Worm (Caenorhabditis elegans) whole organism, young adult: ENCODE measurements around the gene Y51H7BR.4.
A peak's percentile ranks its signal among the peaks of the same experiment; 100 is the strongest.

Source experiments
- B0019.2 ChIP-seq: fragments of 200-800 bp; sonication (Bioruptor generic); conservative IDR thresholded peaks from 2 replicates; pipeline ENCODE4 v1.3.6; 2022; ENCODE audit warnings: missing genetic modification reagents, missing genetic modification characterization, missing compliant biosample characterization
- C06A6.2 ChIP-seq: fragments of 200-800 bp; sonication (Bioruptor generic); conservative IDR thresholded peaks from 2 replicates; pipeline ENCODE4 v1.3.6; 2022; ENCODE audit warnings: missing genetic modification characterization, missing compliant biosample characterization
- C17E4.6 ChIP-seq: fragments of 200-800 bp; sonication (Bioruptor generic); IDR thresholded peaks from 2 replicates; pipeline ENCODE4 v1.3.6; 2022; ENCODE audit warnings: missing genetic modification reagents, missing genetic modification characterization, missing compliant biosample characterization
- D2030.7 ChIP-seq: fragments of 200-800 bp; sonication (Bioruptor generic); IDR thresholded peaks from 2 replicates; pipeline ENCODE4 v1.3.6; 2022; ENCODE audit warnings: missing genetic modification reagents, missing genetic modification characterization, missing compliant biosample characterization
- F55B11.4 ChIP-seq: sonication (generic microtip); optimal IDR thresholded peaks from 2 replicates; lab custom pipeline; 2016; ENCODE audit warnings: missing compliant biosample characterization, missing genetic modification characterization, borderline replicate concordance; ENCODE audit not compliant: insufficient read depth
- K11D2.4 ChIP-seq: fragments of 200-800 bp; sonication (Bioruptor generic); IDR thresholded peaks from 2 replicates; pipeline ENCODE4 v1.3.6; 2022; ENCODE audit warnings: missing genetic modification reagents, missing genetic modification characterization, missing compliant biosample characterization
- K12H6.12 ChIP-seq: fragments of 200-800 bp; sonication (Bioruptor generic); optimal IDR thresholded peaks from 2 replicates; lab custom pipeline; 2018; ENCODE audit warnings: mild to moderate bottlenecking, missing genetic modification characterization, missing compliant biosample characterization
- Y67H2A.10 ChIP-seq: fragments of 200-800 bp; sonication (Bioruptor generic); conservative IDR thresholded peaks from 2 replicates; pipeline ENCODE4 v1.3.6; 2022; ENCODE audit warnings: missing genetic modification reagents, missing genetic modification characterization, missing compliant biosample characterization
- Y79H2A.3 ChIP-seq: fragments of 200-800 bp; sonication (Bioruptor generic); conservative IDR thresholded peaks from 2 replicates; pipeline ENCODE4 v1.3.6; 2022; ENCODE audit warnings: missing genetic modification reagents, missing genetic modification characterization, missing compliant biosample characterization
- akir-1 ChIP-seq: fragments of 200-800 bp; sonication (Bioruptor generic); optimal IDR thresholded peaks from 2 replicates; lab custom pipeline; 2018; ENCODE audit warnings: mild to moderate bottlenecking, missing genetic modification characterization, moderate library complexity, missing compliant biosample characterization
- aptf-2 ChIP-seq: fragments of 200-800 bp; sonication (Bioruptor generic); conservative IDR thresholded peaks from 2 replicates; pipeline ENCODE4 v1.3.6; 2022; ENCODE audit warnings: missing genetic modification reagents, missing genetic modification characterization, missing compliant biosample characterization
- attf-5 ChIP-seq: fragments of 200-800 bp; sonication (Bioruptor generic); optimal IDR thresholded peaks from 2 replicates; lab custom pipeline; 2018; ENCODE audit warnings: mild to moderate bottlenecking, missing genetic modification characterization, missing compliant biosample characterization
- attf-6 ChIP-seq: fragments of 200-800 bp; sonication (Bioruptor generic); IDR thresholded peaks from 2 replicates; pipeline ENCODE4 v1.3.6; 2022; ENCODE audit warnings: missing genetic modification reagents, missing genetic modification characterization, missing compliant biosample characterization
- bed-1 ChIP-seq: fragments of 200-800 bp; sonication (Bioruptor generic); IDR thresholded peaks from 2 replicates; pipeline ENCODE4 v1.3.6; 2022; ENCODE audit warnings: missing genetic modification reagents, missing genetic modification characterization, missing compliant biosample characterization
- cebp-1 ChIP-seq, 2 experiments: fragments of 200-800 bp in 1 of 2; sonication (Bioruptor generic) in 1 of 2; sonication (generic microtip) in 1 of 2; IDR thresholded peaks in 1 of 2; optimal IDR thresholded peaks in 1 of 2; 2 replicates each; pipeline versions ENCODE4 v1.3.6 to Lab custom; 2017 to 2022; ENCODE audit warnings: missing compliant biosample characterization in 2 of 2, missing genetic modification characterization in 2 of 2, mild to moderate bottlenecking in 1 of 2, missing genetic modification reagents in 1 of 2, moderate library complexity in 1 of 2
- cebp-2 ChIP-seq: fragments of 200-800 bp; sonication (Bioruptor generic); IDR thresholded peaks from 2 replicates; pipeline ENCODE4 v1.3.6; 2022; ENCODE audit warnings: missing genetic modification characterization, missing compliant biosample characterization
- ceh-100 ChIP-seq: fragments of 200-800 bp; sonication (Bioruptor generic); IDR thresholded peaks from 2 replicates; pipeline ENCODE4 v1.3.6; 2022; ENCODE audit warnings: missing genetic modification reagents, missing genetic modification characterization, missing compliant biosample characterization
- dox-1 ChIP-seq: fragments of 200-800 bp; sonication (Bioruptor generic); IDR thresholded peaks from 2 replicates; pipeline ENCODE4 v1.3.6; 2022; ENCODE audit warnings: missing genetic modification reagents, missing genetic modification characterization, missing compliant biosample characterization
- egl-44 ChIP-seq: fragments of 200-800 bp; sonication (Bioruptor generic); IDR thresholded peaks from 2 replicates; pipeline ENCODE4 v1.3.6; 2022; ENCODE audit warnings: missing genetic modification reagents, missing genetic modification characterization, missing compliant biosample characterization
- lin-35 ChIP-seq, 3 experiments: fragments of 150-350 bp in 2 of 3; sonication (generic microtip) in 1 of 3; optimal IDR thresholded peaks; 2 replicates each; lab custom pipeline; 2014 to 2018; ENCODE audit warnings: missing biosample characterization in 3 of 3, missing genetic modification characterization in 3 of 3, missing genetic modification reagents in 3 of 3
- lin-40 ChIP-seq: sonication (generic microtip); optimal IDR thresholded peaks from 2 replicates; lab custom pipeline; 2016; ENCODE audit warnings: missing genetic modification characterization, mild to moderate bottlenecking, missing compliant biosample characterization, missing genotype, missing genetic modification reagents
- lir-1 ChIP-seq: fragments of 200-800 bp; sonication (Bioruptor generic); conservative IDR thresholded peaks from 2 replicates; pipeline ENCODE4 v1.3.6; 2022; ENCODE audit warnings: missing genetic modification reagents, missing genetic modification characterization, missing compliant biosample characterization
- mcd-1 ChIP-seq: fragments of 200-800 bp; sonication (Bioruptor generic); IDR thresholded peaks from 2 replicates; pipeline ENCODE4 v1.3.6; 2022; ENCODE audit warnings: missing genetic modification reagents, missing genetic modification characterization, missing compliant biosample characterization
- nfya-1 ChIP-seq: sonication (generic microtip); optimal IDR thresholded peaks from 2 replicates; lab custom pipeline; 2017; ENCODE audit warnings: antibody characterized with exemption, missing compliant biosample characterization, missing genetic modification characterization, borderline replicate concordance; ENCODE audit not compliant: insufficient read depth
- nhr-179 ChIP-seq: sonication (generic microtip); optimal IDR thresholded peaks from 2 replicates; lab custom pipeline; 2016; ENCODE audit warnings: mild to moderate bottlenecking, missing genetic modification characterization, missing compliant biosample characterization
- pbrm-1 ChIP-seq: fragments of 200-800 bp; sonication (Bioruptor generic); IDR thresholded peaks from 2 replicates; pipeline ENCODE4 v1.3.6; 2022; ENCODE audit warnings: missing genetic modification reagents, missing genetic modification characterization, missing compliant biosample characterization
- sdz-38 ChIP-seq: sonication (generic microtip); optimal IDR thresholded peaks from 2 replicates; lab custom pipeline; 2016; ENCODE audit warnings: missing genotype, missing genetic modification characterization, missing compliant biosample characterization
- snpc-1.3 ChIP-seq: sonication (generic microtip); optimal IDR thresholded peaks from 2 replicates; lab custom pipeline; 2017; ENCODE audit warnings: missing genetic modification characterization, mild to moderate bottlenecking, missing compliant biosample characterization, antibody characterized with exemption, moderate library complexity, missing genotype, missing genetic modification reagents; ENCODE audit not compliant: insufficient read depth
- snpc-4 ChIP-seq, 5 experiments: fragments of 150-350 bp in 1 of 5; sonication (generic microtip) in 4 of 5; optimal IDR thresholded peaks; 2 replicates each; lab custom pipeline; 2014 to 2018; ENCODE audit warnings: missing genetic modification characterization in 5 of 5, missing biosample characterization in 3 of 5, antibody characterized with exemption in 2 of 5, mild to moderate bottlenecking in 2 of 5, missing compliant biosample characterization in 2 of 5, missing genotype in 2 of 5, moderate library complexity in 2 of 5, missing genetic modification reagents in 1 of 5
- somi-1 ChIP-seq: fragments of 200-800 bp; sonication (Bioruptor generic); optimal IDR thresholded peaks from 2 replicates; lab custom pipeline; 2018; ENCODE audit warnings: mild to moderate bottlenecking, missing genetic modification characterization, missing compliant biosample characterization
- unc-62 ChIP-seq: fragments of 150-350 bp; optimal IDR thresholded peaks from 2 replicates; lab custom pipeline; 2014; ENCODE audit warnings: missing biosample characterization, missing genetic modification reagents, missing genetic modification characterization
- xnd-1 ChIP-seq: sonication (generic microtip); optimal IDR thresholded peaks from 2 replicates; lab custom pipeline; 2016; ENCODE audit warnings: missing genotype, missing genetic modification reagents, missing genetic modification characterization, missing compliant biosample characterization
- zfh-2 ChIP-seq: fragments of 200-800 bp; sonication (Bioruptor generic); conservative IDR thresholded peaks from 2 replicates; pipeline ENCODE4 v1.3.6; 2022; ENCODE audit warnings: missing genetic modification reagents, missing genetic modification characterization, missing compliant biosample characterization

Y51H7BR.4 gene

ce11 chrII:1501614-1502355 is 27.4 kb upstream of the Y51H7BR.4 start:
- TF ChIP-seq dox-1 (GFP tag; lab: Robert Waterston, UW): 0 out of 2 replicates have a peak, but pooled peaks have one; percentile 7
- peak; percentile 2 for TF ChIP-seq lin-40
- TF ChIP-seq K12H6.12 (tag; lab: Kevin White, UChicago): peak; percentile 54
- TF ChIP-seq lin-35 (GFP tag; optimal IDR thresholded peaks at IDR 0.05; lab: Kevin White, UChicago): no peak
- TF ChIP-seq F55B11.4 (tag; lab: Kevin White, UChicago): no peak
- TF ChIP-seq mcd-1 (GFP tag; lab: Robert Waterston, UW): 0 out of 2 replicates have a peak, but pooled peaks have one; percentile 17
- peak; percentile 84 for TF ChIP-seq somi-1
- TF ChIP-seq zfh-2 (GFP tag; lab: Robert Waterston, UW): peak; percentile 90
- no peak for TF ChIP-seq attf-5 (GFP tag; lab: Kevin White, UChicago)
- 0 out of 2 replicates have a peak, but pooled peaks have one; percentile 14 for TF ChIP-seq cebp-1 (GFP tag; IDR thresholded peaks at IDR 0.05; lab: Robert Waterston, UW)
- TF ChIP-seq cebp-1 (tag; optimal IDR thresholded peaks at IDR 0.05; lab: Kevin White, UChicago): peak; percentile 92

- TF ChIP-seq pbrm-1 (GFP tag; lab: Robert Waterston, UW) (no peak), aptf-2 (GFP tag; lab: Robert Waterston, UW) (no peak), lir-1 (GFP tag; lab: Robert Waterston, UW) (no peak), snpc-4 (GFP tag; optimal IDR thresholded peaks at IDR 0.05; lab: Kevin White, UChicago) (no peak), snpc-4 (tag; optimal IDR thresholded peaks at IDR 0.05; lab: Kevin White, UChicago) (no peak), C17E4.6 (no peak), D2030.7 (GFP tag; lab: Robert Waterston, UW) (no peak), bed-1 (GFP tag; lab: Robert Waterston, UW) (no peak), attf-6 (GFP tag; lab: Robert Waterston, UW) (no peak), egl-44 (GFP tag; lab: Robert Waterston, UW) (no peak), Y79H2A.3 (GFP tag; lab: Robert Waterston, UW) (no peak), K11D2.4 (GFP tag; lab: Robert Waterston, UW) (no peak), C06A6.2 (GFP tag; lab: Robert Waterston, UW) (no peak), nfya-1 (tag; lab: Kevin White, UChicago) (no peak)
Observed at ce11 chrII:1503663-1504062, 25.5 kb upstream of the Y51H7BR.4 start.

- TF ChIP-seq sdz-38: no peak
- no peak for TF ChIP-seq nhr-179
- TF ChIP-seq cebp-2 (GFP tag; lab: Robert Waterston, UW): no peak
- no peak for TF ChIP-seq xnd-1 (tag; lab: Kevin White, UChicago)
- no peak for TF ChIP-seq lin-35 (GFP tag; optimal IDR thresholded peaks at IDR 0.05; lab: Kevin White, UChicago)
- no peak for TF ChIP-seq ceh-100 (GFP tag; lab: Robert Waterston, UW)
- no peak for TF ChIP-seq unc-62
- TF ChIP-seq B0019.2 (GFP tag; lab: Robert Waterston, UW): no peak
- TF ChIP-seq akir-1 (GFP tag; lab: Kevin White, UChicago): no peak
- TF ChIP-seq Y67H2A.10 (GFP tag; lab: Robert Waterston, UW): no peak
- no peak for TF ChIP-seq snpc-1.3
- TF ChIP-seq cebp-1 (GFP tag; IDR thresholded peaks at IDR 0.05; lab: Robert Waterston, UW): no peak
- TF ChIP-seq cebp-1 (tag; optimal IDR thresholded peaks at IDR 0.05; lab: Kevin White, UChicago): no peak
Observed at ce11 chrII:1504266-1504665, 24.9 kb upstream of the Y51H7BR.4 start, which contains the start of gene fdgt-1. Gene fdgt-1 (plus strand): TSS chrII:1504566.
